Fruit fly (Drosophila melanogaster): Measurements from ENCODE around the gene Nasp.

- no peak for TF ChIP-seq h (optimal IDR thresholded peaks at IDR 0.05)
- TF ChIP-seq Sin3A (optimal IDR thresholded peaks at IDR 0.05), result no peak
- no peak for TF ChIP-seq psq (optimal IDR thresholded peaks at IDR 0.05)
- TF ChIP-seq ttk (optimal IDR thresholded peaks at IDR 0.05), result no peak
- TF ChIP-seq Myc (optimal IDR thresholded peaks at IDR 0.05), result no peak
Measured at dm6 chr3R:8729542-8729941, 18.1 kb upstream of the Nasp start, which contains the start of gene ranshi.
